Fruit fly (Drosophila melanogaster) whole organism, embryonic: ENCODE results near the gene Sas-6.

Experiments used
- Blimp-1 ChIP-seq: fragments of 200-800 bp; sonication (Bioruptor generic); optimal IDR thresholded peaks from 3 replicates; lab custom pipeline; 2018; ENCODE audit warnings: missing biosample characterization, missing genetic modification characterization, mild to moderate bottlenecking, moderate library complexity, missing genetic modification reagents
- CG10979 ChIP-seq: fragments of 200-800 bp; sonication (Bioruptor generic); optimal IDR thresholded peaks from 2 replicates; lab custom pipeline; 2018; ENCODE audit warnings: missing biosample characterization, mild to moderate bottlenecking, missing genetic modification characterization, moderate library complexity
- CG11723 ChIP-seq: fragments of 200-800 bp; sonication (Bioruptor generic); optimal IDR thresholded peaks from 2 replicates; lab custom pipeline; 2017; ENCODE audit warnings: missing biosample characterization, mild to moderate bottlenecking, missing genetic modification characterization
- CG12155 ChIP-seq: fragments of 200-800 bp; sonication (Bioruptor generic); optimal IDR thresholded peaks from 3 replicates; lab custom pipeline; 2016; ENCODE audit warnings: missing biosample characterization, missing genetic modification characterization
- CG14667 ChIP-seq: fragments of 200-800 bp; sonication (Bioruptor generic); IDR thresholded peaks from 2 replicates; pipeline ENCODE4 v1.3.6; 2022; ENCODE audit warnings: missing biosample characterization, missing genetic modification characterization
- CG15073 ChIP-seq: fragments of 200-800 bp; sonication (Bioruptor generic); optimal IDR thresholded peaks from 2 replicates; lab custom pipeline; 2016; ENCODE audit warnings: missing biosample characterization, missing genetic modification characterization
- CG15514 ChIP-seq: fragments of 200-800 bp; sonication (Bioruptor generic); optimal IDR thresholded peaks from 3 replicates; lab custom pipeline; 2017; ENCODE audit warnings: missing biosample characterization, missing genetic modification characterization, mild to moderate bottlenecking, moderate library complexity, missing genetic modification reagents
- CG17385 ChIP-seq: fragments of 200-800 bp; sonication (Bioruptor generic); optimal IDR thresholded peaks from 3 replicates; lab custom pipeline; 2018; ENCODE audit warnings: missing biosample characterization, mild to moderate bottlenecking, missing genetic modification characterization
- CG17829 ChIP-seq: fragments of 200-800 bp; optimal IDR thresholded peaks from 2 replicates; lab custom pipeline; 2019; ENCODE audit warnings: missing biosample characterization, mild to moderate bottlenecking, missing genetic modification characterization, moderate library complexity
- CG18599 ChIP-seq: fragments of 200-800 bp; sonication (Bioruptor generic); optimal IDR thresholded peaks from 3 replicates; lab custom pipeline; 2017; ENCODE audit warnings: missing biosample characterization, missing genetic modification characterization, mild to moderate bottlenecking, moderate library complexity, missing genetic modification reagents
- CG3065 ChIP-seq: fragments of 200-800 bp; sonication (Bioruptor generic); optimal IDR thresholded peaks from 2 replicates; lab custom pipeline; 2016; ENCODE audit warnings: missing biosample characterization, missing genetic modification characterization
- CG31441 ChIP-seq: fragments of 200-800 bp; sonication (Bioruptor generic); IDR thresholded peaks from 2 replicates; pipeline ENCODE4 v1.3.6; 2022; ENCODE audit warnings: missing biosample characterization, missing genetic modification characterization
- CG3281 ChIP-seq: fragments of 200-800 bp; sonication (Bioruptor generic); optimal IDR thresholded peaks from 3 replicates; lab custom pipeline; 2017; ENCODE audit warnings: missing biosample characterization, mild to moderate bottlenecking, missing genetic modification characterization
- CG34422 ChIP-seq: fragments of 200-800 bp; sonication (Bioruptor generic); IDR thresholded peaks from 3 replicates; pipeline ENCODE4 v1.3.6; 2022; ENCODE audit warnings: missing biosample characterization, missing genetic modification characterization
- CG3995 ChIP-seq: fragments of 200-800 bp; sonication (Bioruptor generic); optimal IDR thresholded peaks from 3 replicates; lab custom pipeline; 2016; ENCODE audit warnings: missing biosample characterization, missing genetic modification characterization
- CG4617 ChIP-seq: fragments of 200-800 bp; sonication (Bioruptor generic); optimal IDR thresholded peaks from 3 replicates; lab custom pipeline; 2016; ENCODE audit warnings: missing biosample characterization, missing genetic modification characterization, borderline replicate concordance
- CG6683 ChIP-seq: fragments of 200-800 bp; sonication (Bioruptor generic); optimal IDR thresholded peaks from 2 replicates; lab custom pipeline; 2017; ENCODE audit warnings: missing biosample characterization, mild to moderate bottlenecking, missing genetic modification characterization, missing genetic modification reagents
- CG6689 ChIP-seq: fragments of 200-800 bp; sonication (Bioruptor generic); IDR thresholded peaks from 2 replicates; pipeline ENCODE4 v1.3.6; 2022; ENCODE audit warnings: missing biosample characterization, missing genetic modification characterization
- CG6791 ChIP-seq: fragments of 200-800 bp; sonication (Bioruptor generic); IDR thresholded peaks from 3 replicates; pipeline ENCODE4 v1.3.6; 2022; ENCODE audit warnings: missing biosample characterization, missing genetic modification characterization; ENCODE audit not compliant: partially characterized antibody
- CG7556 ChIP-seq: fragments of 200-800 bp; sonication (Bioruptor generic); optimal IDR thresholded peaks from 2 replicates; lab custom pipeline; 2017; ENCODE audit warnings: missing biosample characterization, mild to moderate bottlenecking, missing genetic modification characterization
- CG7839 ChIP-seq: fragments of 200-800 bp; sonication (Bioruptor generic); optimal IDR thresholded peaks from 3 replicates; lab custom pipeline; 2018; ENCODE audit warnings: missing biosample characterization, mild to moderate bottlenecking, missing genetic modification characterization, moderate library complexity
- CG7987 ChIP-seq: fragments of 200-800 bp; sonication (Bioruptor generic); optimal IDR thresholded peaks from 2 replicates; lab custom pipeline; 2018; ENCODE audit warnings: missing biosample characterization, mild to moderate bottlenecking, missing genetic modification characterization, moderate library complexity
- CG9932 ChIP-seq: fragments of 200-800 bp; sonication (Bioruptor generic); IDR thresholded peaks from 2 replicates; pipeline ENCODE4 v1.3.6; 2022; ENCODE audit warnings: missing biosample characterization, missing genetic modification characterization
- Dbx ChIP-seq: fragments of 200-800 bp; sonication (Bioruptor generic); IDR thresholded peaks from 3 replicates; pipeline ENCODE4 v1.3.6; 2022; ENCODE audit warnings: missing biosample characterization, missing genetic modification characterization
- Deaf1 ChIP-seq: fragments of 200-800 bp; optimal IDR thresholded peaks from 3 replicates; lab custom pipeline; 2019; ENCODE audit warnings: missing biosample characterization, mild to moderate bottlenecking, missing genetic modification characterization, moderate library complexity
- Drgx ChIP-seq: fragments of 200-800 bp; sonication (Bioruptor generic); IDR thresholded peaks from 2 replicates; pipeline ENCODE4 v1.3.6; 2022; ENCODE audit warnings: missing biosample characterization, missing genetic modification characterization
- Meics ChIP-seq: fragments of 200-800 bp; sonication (Bioruptor generic); optimal IDR thresholded peaks from 2 replicates; lab custom pipeline; 2017; ENCODE audit warnings: missing biosample characterization, mild to moderate bottlenecking, missing genetic modification characterization
- NfI ChIP-seq: fragments of 200-800 bp; sonication (Bioruptor generic); optimal IDR thresholded peaks from 3 replicates; lab custom pipeline; 2018; ENCODE audit warnings: missing biosample characterization, mild to moderate bottlenecking, missing genetic modification characterization, moderate library complexity
- Opbp ChIP-seq: fragments of 200-800 bp; sonication (Bioruptor generic); IDR thresholded peaks from 3 replicates; pipeline ENCODE4 v1.3.6; 2022; ENCODE audit warnings: missing biosample characterization, missing genetic modification characterization; ENCODE audit not compliant: partially characterized antibody
- Rfx ChIP-seq: fragments of 200-800 bp; sonication (Bioruptor generic); IDR thresholded peaks from 2 replicates; pipeline ENCODE4 v1.3.6; 2022; ENCODE audit warnings: missing biosample characterization, missing genetic modification characterization
- Rx ChIP-seq: fragments of 200-800 bp; sonication (Bioruptor generic); IDR thresholded peaks from 2 replicates; pipeline ENCODE4 v1.3.6; 2022; ENCODE audit warnings: missing biosample characterization, missing genetic modification characterization
- Sox102F ChIP-seq: fragments of 200-800 bp; sonication (Bioruptor generic); optimal IDR thresholded peaks from 2 replicates; lab custom pipeline; 2018; ENCODE audit warnings: missing biosample characterization, mild to moderate bottlenecking, missing genetic modification characterization, moderate library complexity
- YL-1 ChIP-seq: fragments of 200-800 bp; sonication (Bioruptor generic); optimal IDR thresholded peaks from 3 replicates; lab custom pipeline; 2017; ENCODE audit warnings: missing biosample characterization, mild to moderate bottlenecking, missing genetic modification characterization
- ab ChIP-seq: fragments of 200-800 bp; sonication (Bioruptor generic); optimal IDR thresholded peaks from 2 replicates; lab custom pipeline; 2016; ENCODE audit warnings: missing biosample characterization, missing genetic modification characterization
- amos ChIP-seq: fragments of 200-800 bp; sonication (Bioruptor generic); IDR thresholded peaks from 2 replicates; pipeline ENCODE4 v1.3.6; 2022; ENCODE audit warnings: missing biosample characterization, missing genetic modification characterization; ENCODE audit not compliant: partially characterized antibody
- ara ChIP-seq: fragments of 200-800 bp; sonication (Bioruptor generic); IDR thresholded peaks from 2 replicates; pipeline ENCODE4 v1.3.6; 2022; ENCODE audit warnings: missing biosample characterization, missing genetic modification characterization
- bcd ChIP-seq: fragments of 200-800 bp; sonication (Bioruptor generic); optimal IDR thresholded peaks from 2 replicates; lab custom pipeline; 2017; ENCODE audit warnings: missing biosample characterization, mild to moderate bottlenecking, missing genetic modification characterization
- croc ChIP-seq: fragments of 200-800 bp; sonication (Bioruptor generic); conservative IDR thresholded peaks from 3 replicates; pipeline ENCODE4 v1.3.6; 2022; ENCODE audit warnings: missing biosample characterization, missing genetic modification characterization
- ewg ChIP-seq: fragments of 200-800 bp; sonication (Bioruptor generic); optimal IDR thresholded peaks from 3 replicates; lab custom pipeline; 2017; ENCODE audit warnings: mild to moderate bottlenecking, missing biosample characterization, missing genetic modification reagents, missing genetic modification characterization
- gce ChIP-seq: fragments of 200-800 bp; sonication (Bioruptor generic); IDR thresholded peaks from 3 replicates; pipeline ENCODE4 v1.3.6; 2022; ENCODE audit warnings: missing biosample characterization, missing genetic modification characterization
- gem ChIP-seq: fragments of 200-800 bp; sonication (Bioruptor generic); optimal IDR thresholded peaks from 2 replicates; lab custom pipeline; 2019; ENCODE audit warnings: missing biosample characterization, mild to moderate bottlenecking, missing genetic modification characterization, moderate library complexity
- ind ChIP-seq: fragments of 200-800 bp; sonication (Bioruptor generic); optimal IDR thresholded peaks from 3 replicates; lab custom pipeline; 2016; ENCODE audit warnings: missing biosample characterization, missing genetic modification characterization
- lab ChIP-seq: fragments of 200-800 bp; sonication (Bioruptor generic); optimal IDR thresholded peaks from 3 replicates; lab custom pipeline; 2017; ENCODE audit warnings: missing biosample characterization, missing genetic modification characterization, mild to moderate bottlenecking, moderate library complexity, missing genetic modification reagents
- org-1 ChIP-seq: fragments of 200-800 bp; sonication (Bioruptor generic); optimal IDR thresholded peaks from 2 replicates; lab custom pipeline; 2017; ENCODE audit warnings: missing biosample characterization, missing genetic modification characterization
- phol ChIP-seq: fragments of 200-800 bp; sonication (Bioruptor generic); optimal IDR thresholded peaks from 3 replicates; lab custom pipeline; 2018; ENCODE audit warnings: missing biosample characterization, mild to moderate bottlenecking, missing genetic modification characterization, moderate library complexity
- prd ChIP-seq, 3 experiments: fragments of >200 bp in 2 of 3; fragments of 200-800 bp in 1 of 3; sonication (Bioruptor generic) in 1 of 3; optimal IDR thresholded peaks in 2 of 3; IDR thresholded peaks in 1 of 3; 2 replicates in 2 of 3; 3 replicates in 1 of 3; pipeline versions ENCODE4 v1.3.6 to Lab custom; 2017 to 2022; ENCODE audit warnings: missing biosample characterization in 1 of 3, missing genetic modification characterization in 1 of 3
- row ChIP-seq: fragments of 200-800 bp; sonication (Bioruptor generic); IDR thresholded peaks from 3 replicates; pipeline ENCODE4 v1.3.6; 2022; ENCODE audit warnings: missing biosample characterization, missing genetic modification characterization
- sens ChIP-seq: fragments of 200-800 bp; sonication (Bioruptor generic); peaks from one replicate; lab custom pipeline; 2016; ENCODE audit warnings: missing biosample characterization, missing genetic modification characterization
- wek ChIP-seq: fragments of 200-800 bp; sonication (Bioruptor generic); optimal IDR thresholded peaks from 3 replicates; lab custom pipeline; 2018; ENCODE audit warnings: missing biosample characterization, mild to moderate bottlenecking, missing genetic modification characterization, moderate library complexity

Sas-6 gene

DNA sequence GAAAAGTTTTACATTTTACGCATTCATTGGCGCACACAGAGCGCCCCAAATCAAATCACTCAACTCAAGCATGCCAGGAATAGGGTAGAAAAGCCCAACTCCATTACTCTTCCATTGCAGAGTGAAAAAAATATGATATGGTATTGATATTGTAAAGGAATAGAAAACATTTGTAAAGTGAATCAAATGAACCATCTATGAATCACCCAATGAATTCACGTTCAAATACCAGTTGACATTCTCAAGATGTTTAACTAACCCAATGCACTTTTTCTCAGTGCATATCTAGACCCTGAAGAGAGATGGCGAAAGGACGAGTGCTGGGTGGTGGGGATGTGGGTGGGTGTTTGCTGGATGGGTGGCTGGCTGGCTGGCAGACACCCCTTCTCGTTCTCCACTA is 16.6 kb upstream of the Sas-6 start (continued):
- TF ChIP-seq NfI (peak; percentile 18), lab (GFP tag; lab: Kevin White, UChicago) (peak; percentile 79), CG11723 (GFP tag; lab: Kevin White, UChicago) (no peak), ab (GFP tag; lab: Kevin White, UChicago) (no peak), CG15073 (GFP tag; lab: Kevin White, UChicago) (no peak), CG6689 (GFP tag; lab: Robert Waterston, UW) (0 out of 2 replicates have a peak, but pooled peaks have one; percentile 13), Dbx (GFP tag; lab: Robert Waterston, UW) (peak; percentile 56; the same call in 1 of the 3 replicates), CG3995 (GFP tag; lab: Kevin White, UChicago) (no peak), CG7556 (GFP tag; lab: Kevin White, UChicago) (peak; percentile 34), CG17385 (GFP tag; lab: Kevin White, UChicago) (peak; percentile 37), Deaf1 (tag; lab: Kevin White, UChicago) (peak; percentile 1), ind (GFP tag; lab: Kevin White, UChicago) (peak; percentile 22), Blimp-1 (GFP tag; lab: Kevin White, UChicago) (peak; percentile 22), ewg (GFP tag; lab: Kevin White, UChicago) (no peak), CG7839 (tag; lab: Kevin White, UChicago) (peak; percentile 31), amos (GFP tag; lab: Robert Waterston, UW) (no peak), ara (peak; percentile 22; the same call in 1 of the 2 replicates), gce (GFP tag; lab: Robert Waterston, UW) (peak; percentile 45; the same call in 1 of the 3 replicates), CG12155 (GFP tag; lab: Kevin White, UChicago) (no peak), bcd (GFP tag; lab: Kevin White, UChicago) (peak; percentile 29), CG17829 (tag; lab: Kevin White, UChicago) (no peak), CG18599 (GFP tag; lab: Kevin White, UChicago) (peak; percentile 83), Drgx (GFP tag; lab: Robert Waterston, UW) (no peak), CG10979 (tag; lab: Kevin White, UChicago) (no peak), CG14667 (no peak), CG31441 (GFP tag; lab: Robert Waterston, UW) (peak; percentile 10; the same call in 1 of the 2 replicates), CG6791 (no peak), row (GFP tag; lab: Robert Waterston, UW) (peak; percentile 56; the same call in 2 of the 3 replicates), CG3281 (GFP tag; lab: Kevin White, UChicago) (peak; percentile 36), gem (tag; lab: Kevin White, UChicago) (peak; percentile 46), org-1 (GFP tag; lab: Kevin White, UChicago) (no peak), CG9932 (GFP tag; lab: Robert Waterston, UW) (0 out of 2 replicates have a peak, but pooled peaks have one; percentile 27), CG7987 (GFP tag; lab: Kevin White, UChicago) (no peak), CG3065 (GFP tag; lab: Kevin White, UChicago) (no peak), CG15514 (peak; percentile 34), Rfx (GFP tag; lab: Robert Waterston, UW) (peak; percentile 51), Opbp (GFP tag; lab: Robert Waterston, UW) (no peak), phol (tag; lab: Kevin White, UChicago) (peak; percentile 12), croc (GFP tag; lab: Robert Waterston, UW) (0 out of 3 replicates have a peak, but pooled peaks have one; percentile 17), wek (no peak), prd (optimal IDR thresholded peaks at IDR 0.05; lab: Kevin White, UChicago) (no peak), prd (GFP tag; IDR thresholded peaks at IDR 0.05; lab: Robert Waterston, UW) (peak; percentile 22; the same call in 1 of the 3 replicates), CG34422 (GFP tag; lab: Robert Waterston, UW) (0 out of 3 replicates have a peak, but pooled peaks have one; percentile 20), YL-1 (GFP tag; lab: Kevin White, UChicago) (no peak), sens (peak; percentile 54), Meics (GFP tag; lab: Kevin White, UChicago) (peak; percentile 51), Rx (GFP tag; lab: Robert Waterston, UW) (peak; percentile 23; the same call in 1 of the 2 replicates), CG4617 (no peak), Sox102F (peak; percentile 47), CG6683 (GFP tag; lab: Kevin White, UChicago) (no peak)
